Worm (Caenorhabditis elegans): ENCODE data around the gene ZK643.6.
A peak's percentile ranks its signal among the peaks of the same experiment; 100 is the strongest.

Gene ZK643.6

DNA sequence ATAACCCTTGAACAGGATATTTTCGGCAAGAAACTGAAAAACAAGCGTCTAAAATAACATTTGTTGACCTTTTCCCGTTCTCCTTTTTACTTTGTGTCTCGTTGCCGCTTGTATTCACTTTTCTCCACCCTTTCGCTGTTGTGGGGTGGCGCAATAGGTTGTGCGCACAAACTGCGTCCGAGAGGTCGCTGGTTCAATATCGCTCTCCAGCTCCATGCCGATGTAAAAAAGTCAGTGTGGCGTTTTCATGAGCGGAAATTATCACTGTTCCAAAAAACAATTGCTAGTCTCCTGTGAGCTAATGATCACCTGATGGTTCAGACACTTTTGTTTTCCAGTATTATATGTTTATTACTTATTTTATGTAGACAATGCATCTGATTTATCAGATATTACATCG is 23.0 kb downstream of the ZK643.6 start:
- TF ChIP-seq fos-1 (tag; optimal IDR thresholded peaks at IDR 0.05) (no peak), ama-1 (optimal IDR thresholded peaks at IDR 0.05) (no peak), nhr-25 (tag; optimal IDR thresholded peaks at IDR 0.05) (peak; percentile 26), aly-2 (tag; optimal IDR thresholded peaks at IDR 0.05) (no peak), egl-27 (tag; optimal IDR thresholded peaks at IDR 0.05) (peak; percentile 20), R02D3.7 (tag; optimal IDR thresholded peaks at IDR 0.05) (no peak), fkh-2 (tag; optimal IDR thresholded peaks at IDR 0.05) (no peak), daf-12 (tag; optimal IDR thresholded peaks at IDR 0.05) (no peak), nfya-1 (tag; optimal IDR thresholded peaks at IDR 0.05; ENCODE audit: insufficient read depth) (peak; percentile 71), nhr-77 (tag; optimal IDR thresholded peaks at IDR 0.05) (no peak), ztf-4 (tag; optimal IDR thresholded peaks at IDR 0.05) (no peak), nhr-237 (tag; optimal IDR thresholded peaks at IDR 0.05) (no peak), lin-15B (tag; optimal IDR thresholded peaks at IDR 0.05) (peak; percentile 39), snpc-4 (tag; optimal IDR thresholded peaks at IDR 0.05) (peak; percentile 41), tbx-2 (tag; optimal IDR thresholded peaks at IDR 0.05) (peak; percentile 67), egl-5 (tag; optimal IDR thresholded peaks at IDR 0.05) (peak; percentile 57), skn-1 (tag; optimal IDR thresholded peaks at IDR 0.05) (peak; percentile 78), nhr-76 (tag; optimal IDR thresholded peaks at IDR 0.05) (no peak), nhr-43 (tag; optimal IDR thresholded peaks at IDR 0.05; ENCODE audit: poor library complexity, severe bottlenecking) (peak; percentile 72), jun-1 (tag; optimal IDR thresholded peaks at IDR 0.05) (no peak), elt-3 (tag; optimal IDR thresholded peaks at IDR 0.05) (no peak), elt-1 (tag; optimal IDR thresholded peaks at IDR 0.05) (no peak), mml-1 (tag; optimal IDR thresholded peaks at IDR 0.05) (no peak), nhr-28 (tag; optimal IDR thresholded peaks at IDR 0.05) (no peak), ceh-82 (tag; optimal IDR thresholded peaks at IDR 0.05) (peak; percentile 9), eor-1 (tag; optimal IDR thresholded peaks at IDR 0.05) (no peak), lsy-12 (tag; optimal IDR thresholded peaks at IDR 0.05) (peak; percentile 65), hmg-11 (tag; optimal IDR thresholded peaks at IDR 0.05) (peak; percentile 90), lin-39 (tag; optimal IDR thresholded peaks at IDR 0.05) (peak; percentile 82), zag-1 (tag; optimal IDR thresholded peaks at IDR 0.05) (no peak), ceh-28 (tag; optimal IDR thresholded peaks at IDR 0.05) (no peak), elt-2 (tag; optimal IDR thresholded peaks at IDR 0.05) (peak; percentile 62), nhr-12 (tag; optimal IDR thresholded peaks at IDR 0.05) (no peak), pqm-1 (tag; optimal IDR thresholded peaks at IDR 0.05) (no peak), ceh-16 (tag; optimal IDR thresholded peaks at IDR 0.05) (no peak), ztf-11 (tag; optimal IDR thresholded peaks at IDR 0.05) (no peak), unc-62 (GFP tag; optimal IDR thresholded peaks at IDR 0.05) (no peak), fkh-10 (GFP tag; optimal IDR thresholded peaks at IDR 0.05) (no peak)

DNA sequence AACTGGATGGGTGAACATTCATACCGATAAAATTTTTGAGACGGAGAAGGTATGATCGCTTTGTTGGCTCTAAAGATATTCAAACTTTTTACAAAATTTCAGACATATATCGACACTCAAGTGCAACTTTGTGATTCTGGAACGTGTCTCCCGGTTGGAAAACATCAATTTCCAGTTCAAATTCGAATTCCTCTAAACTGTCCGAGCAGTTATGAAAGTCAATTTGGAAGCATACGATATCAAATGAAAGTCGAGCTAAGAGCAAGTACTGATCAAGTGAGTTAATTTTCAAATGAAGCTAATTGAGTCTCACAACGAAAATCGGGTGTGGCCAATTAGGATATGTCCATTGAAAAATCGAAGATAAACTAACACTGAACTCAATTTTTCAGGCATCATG is 26.2 kb downstream of the ZK643.6 start:
- TF ChIP-seq nhr-76 (tag; optimal IDR thresholded peaks at IDR 0.05): no peak
- no peak for TF ChIP-seq elt-3 (tag; optimal IDR thresholded peaks at IDR 0.05)
- TF ChIP-seq nhr-237 (tag; optimal IDR thresholded peaks at IDR 0.05): no peak
- no peak for TF ChIP-seq zag-1 (tag; optimal IDR thresholded peaks at IDR 0.05)
- TF ChIP-seq R02D3.7 (tag; optimal IDR thresholded peaks at IDR 0.05): no peak
- no peak for TF ChIP-seq ceh-82 (tag; optimal IDR thresholded peaks at IDR 0.05)
- no peak for TF ChIP-seq aly-2 (tag; optimal IDR thresholded peaks at IDR 0.05)
- TF ChIP-seq pqm-1 (tag; optimal IDR thresholded peaks at IDR 0.05): no peak
- TF ChIP-seq unc-39 (tag; optimal IDR thresholded peaks at IDR 0.05): no peak
- TF ChIP-seq jun-1 (tag; optimal IDR thresholded peaks at IDR 0.05): no peak
- TF ChIP-seq ceh-16 (tag; optimal IDR thresholded peaks at IDR 0.05): no peak
- no peak for TF ChIP-seq sea-2 (GFP tag; optimal IDR thresholded peaks at IDR 0.05)

- TF ChIP-seq pha-4 (tag; optimal IDR thresholded peaks at IDR 0.05) (no peak), lin-39 (tag; optimal IDR thresholded peaks at IDR 0.05) (peak; percentile 74), zag-1 (tag; optimal IDR thresholded peaks at IDR 0.05) (no peak), unc-39 (tag; optimal IDR thresholded peaks at IDR 0.05) (no peak), ceh-82 (tag; optimal IDR thresholded peaks at IDR 0.05) (no peak), nfya-1 (tag; optimal IDR thresholded peaks at IDR 0.05; ENCODE audit: insufficient read depth) (peak; percentile 5)
Measured at ce11 chrIII:8933696-8934095, 26.9 kb downstream of the ZK643.6 start.
